Fruit fly (Drosophila melanogaster) whole organism, embryonic: ENCODE results near the gene CG31870.

Source experiments
- ATbp ChIP-seq: fragments of 200-800 bp; sonication (Bioruptor generic); optimal IDR thresholded peaks from 2 replicates; lab custom pipeline; 2017; ENCODE audit warnings: missing biosample characterization, mild to moderate bottlenecking, missing genetic modification characterization, missing genetic modification reagents
- Asciz ChIP-seq: fragments of 200-800 bp; sonication (Bioruptor generic); optimal IDR thresholded peaks from 2 replicates; lab custom pipeline; 2017; ENCODE audit warnings: missing biosample characterization, mild to moderate bottlenecking, missing genetic modification characterization, missing genetic modification reagents
- B-H1 ChIP-seq: fragments of 200-800 bp; sonication (Bioruptor generic); IDR thresholded peaks from 3 replicates; pipeline ENCODE4 v1.3.6; 2022; ENCODE audit warnings: missing biosample characterization, missing genetic modification characterization
- CG10209 ChIP-seq: fragments of 200-800 bp; sonication (Bioruptor generic); optimal IDR thresholded peaks from 3 replicates; lab custom pipeline; 2017; ENCODE audit warnings: missing biosample characterization, mild to moderate bottlenecking, missing genetic modification characterization, missing genetic modification reagents
- CG11504 ChIP-seq: fragments of 200-800 bp; sonication (Bioruptor generic); optimal IDR thresholded peaks from 3 replicates; lab custom pipeline; 2019; ENCODE audit warnings: missing biosample characterization, mild to moderate bottlenecking, missing genetic modification characterization, moderate library complexity
- CG12155 ChIP-seq: fragments of 200-800 bp; sonication (Bioruptor generic); optimal IDR thresholded peaks from 3 replicates; lab custom pipeline; 2016; ENCODE audit warnings: missing biosample characterization, missing genetic modification characterization
- CG12391 ChIP-seq: fragments of 200-800 bp; sonication (Bioruptor generic); optimal IDR thresholded peaks from 3 replicates; lab custom pipeline; 2018; ENCODE audit warnings: missing biosample characterization, mild to moderate bottlenecking, missing genetic modification characterization, moderate library complexity
- CG1529 ChIP-seq: fragments of 200-800 bp; sonication (Bioruptor generic); optimal IDR thresholded peaks from 3 replicates; lab custom pipeline; 2018; ENCODE audit warnings: missing biosample characterization, missing genetic modification characterization
- CG2116 ChIP-seq: fragments of 200-800 bp; sonication (Bioruptor generic); optimal IDR thresholded peaks from 3 replicates; lab custom pipeline; 2018; ENCODE audit warnings: missing biosample characterization, mild to moderate bottlenecking, missing genetic modification characterization
- CG4424 ChIP-seq: fragments of 200-800 bp; sonication (Bioruptor generic); optimal IDR thresholded peaks from 3 replicates; lab custom pipeline; 2016; ENCODE audit warnings: missing biosample characterization, missing genetic modification characterization
- CG4707 ChIP-seq: fragments of 200-800 bp; sonication (Bioruptor generic); optimal IDR thresholded peaks from 2 replicates; lab custom pipeline; 2018; ENCODE audit warnings: missing biosample characterization, mild to moderate bottlenecking, missing genetic modification characterization, moderate library complexity
- CG6654 ChIP-seq: fragments of 200-800 bp; sonication (Bioruptor generic); optimal IDR thresholded peaks from 2 replicates; lab custom pipeline; 2017; ENCODE audit warnings: missing biosample characterization, mild to moderate bottlenecking, missing genetic modification characterization
- CG6683 ChIP-seq: fragments of 200-800 bp; sonication (Bioruptor generic); optimal IDR thresholded peaks from 2 replicates; lab custom pipeline; 2017; ENCODE audit warnings: missing biosample characterization, mild to moderate bottlenecking, missing genetic modification characterization, missing genetic modification reagents
- CG6791 ChIP-seq: fragments of 200-800 bp; sonication (Bioruptor generic); IDR thresholded peaks from 3 replicates; pipeline ENCODE4 v1.3.6; 2022; ENCODE audit warnings: missing biosample characterization, missing genetic modification characterization; ENCODE audit not compliant: partially characterized antibody
- CG7372 ChIP-seq: fragments of 200-800 bp; sonication (Bioruptor generic); IDR thresholded peaks from 2 replicates; pipeline ENCODE4 v1.3.6; 2022; ENCODE audit warnings: missing biosample characterization, missing genetic modification characterization
- CG8089 ChIP-seq: fragments of 200-800 bp; sonication (Bioruptor generic); optimal IDR thresholded peaks from 3 replicates; lab custom pipeline; 2016; ENCODE audit warnings: missing biosample characterization, missing genetic modification characterization
- CG9876 ChIP-seq: fragments of 200-800 bp; sonication (Bioruptor generic); optimal IDR thresholded peaks from 2 replicates; lab custom pipeline; 2016; ENCODE audit warnings: missing biosample characterization, missing genetic modification characterization
- Chrac-16 ChIP-seq: fragments of 200-800 bp; sonication (Bioruptor generic); optimal IDR thresholded peaks from 3 replicates; lab custom pipeline; 2016; ENCODE audit warnings: missing biosample characterization, missing genetic modification characterization
- Doc2 ChIP-seq: fragments of 200-800 bp; sonication (Bioruptor generic); IDR thresholded peaks from 2 replicates; pipeline ENCODE4 v1.3.6; 2022; ENCODE audit warnings: missing biosample characterization, missing genetic modification characterization
- Fer3 ChIP-seq: fragments of 200-800 bp; sonication (Bioruptor generic); optimal IDR thresholded peaks from 2 replicates; lab custom pipeline; 2018; ENCODE audit warnings: missing biosample characterization, mild to moderate bottlenecking, missing genetic modification characterization, moderate library complexity
- Hey ChIP-seq: fragments of 200-800 bp; sonication (Bioruptor generic); optimal IDR thresholded peaks from 3 replicates; lab custom pipeline; 2018; ENCODE audit warnings: missing biosample characterization, mild to moderate bottlenecking, missing genetic modification characterization
- Hr78 ChIP-seq, 2 experiments: fragments of 200-800 bp in 1 of 2; fragments of >200 bp in 1 of 2; sonication (Bioruptor generic) in 1 of 2; optimal IDR thresholded peaks; 2 replicates each; lab custom pipeline; 2017 to 2019; ENCODE audit warnings: missing biosample characterization in 2 of 2, missing genetic modification characterization in 2 of 2, mild to moderate bottlenecking in 1 of 2, moderate library complexity in 1 of 2
- Lhr ChIP-seq: fragments of 200-800 bp; sonication (Bioruptor generic); optimal IDR thresholded peaks from 3 replicates; lab custom pipeline; 2017; ENCODE audit warnings: mild to moderate bottlenecking, missing biosample characterization, missing genetic modification reagents, missing genetic modification characterization
- MBD-R2 ChIP-seq: fragments of 200-800 bp; sonication (Bioruptor generic); IDR thresholded peaks from 2 replicates; pipeline ENCODE4 v1.3.6; 2022; ENCODE audit warnings: missing biosample characterization, missing genetic modification characterization
- Mad ChIP-seq: fragments of 200-800 bp; sonication (Bioruptor generic); optimal IDR thresholded peaks from 2 replicates; lab custom pipeline; 2016; ENCODE audit warnings: missing biosample characterization, missing genetic modification characterization
- Med ChIP-seq: fragments of 200-800 bp; sonication (Bioruptor generic); peaks from one replicate; lab custom pipeline; 2016; ENCODE audit warnings: missing biosample characterization, missing genetic modification characterization, mild to moderate bottlenecking, inconsistent platforms, moderate library complexity
- NC2α ChIP-seq: fragments of 200-800 bp; sonication (Bioruptor generic); optimal IDR thresholded peaks from 2 replicates; lab custom pipeline; 2016; ENCODE audit warnings: missing biosample characterization, missing genetic modification characterization
- NFAT ChIP-seq: fragments of 200-800 bp; sonication (Bioruptor generic); IDR thresholded peaks from 2 replicates; pipeline ENCODE4 v1.3.6; 2022; ENCODE audit warnings: missing biosample characterization, missing genetic modification characterization
- Rx ChIP-seq: fragments of 200-800 bp; sonication (Bioruptor generic); IDR thresholded peaks from 2 replicates; pipeline ENCODE4 v1.3.6; 2022; ENCODE audit warnings: missing biosample characterization, missing genetic modification characterization
- YL-1 ChIP-seq: fragments of 200-800 bp; sonication (Bioruptor generic); optimal IDR thresholded peaks from 3 replicates; lab custom pipeline; 2017; ENCODE audit warnings: missing biosample characterization, mild to moderate bottlenecking, missing genetic modification characterization
- az2 ChIP-seq: fragments of 200-800 bp; sonication (Bioruptor generic); optimal IDR thresholded peaks from 3 replicates; lab custom pipeline; 2016; ENCODE audit warnings: missing biosample characterization, missing genetic modification characterization
- bcd ChIP-seq: fragments of 200-800 bp; sonication (Bioruptor generic); optimal IDR thresholded peaks from 2 replicates; lab custom pipeline; 2017; ENCODE audit warnings: missing biosample characterization, mild to moderate bottlenecking, missing genetic modification characterization
- ci ChIP-seq: fragments of 200-800 bp; sonication (Bioruptor generic); IDR thresholded peaks from 3 replicates; pipeline ENCODE4 v1.3.6; 2022; ENCODE audit warnings: missing biosample characterization, missing genetic modification characterization
- dpn ChIP-seq, 2 experiments: fragments of 200-800 bp; sonication (Bioruptor generic); optimal IDR thresholded peaks; 3 replicates each; lab custom pipeline; 2016; ENCODE audit warnings: missing biosample characterization in 2 of 2, missing genetic modification characterization in 2 of 2
- dysf ChIP-seq: fragments of 200-800 bp; sonication (Bioruptor generic); IDR thresholded peaks from 3 replicates; pipeline ENCODE4 v1.3.6; 2022; ENCODE audit warnings: missing biosample characterization, missing genetic modification characterization
- ems ChIP-seq: fragments of 200-800 bp; sonication (Bioruptor generic); optimal IDR thresholded peaks from 3 replicates; lab custom pipeline; 2016; ENCODE audit warnings: missing biosample characterization, missing genetic modification characterization
- fru ChIP-seq: fragments of >200 bp; optimal IDR thresholded peaks from 2 replicates; lab custom pipeline; 2017
- gem ChIP-seq: fragments of 200-800 bp; sonication (Bioruptor generic); optimal IDR thresholded peaks from 2 replicates; lab custom pipeline; 2019; ENCODE audit warnings: missing biosample characterization, mild to moderate bottlenecking, missing genetic modification characterization, moderate library complexity
- gt ChIP-seq: fragments of 200-800 bp; sonication (Bioruptor generic); IDR thresholded peaks from 2 replicates; pipeline ENCODE4 v1.3.6; 2022; ENCODE audit warnings: missing biosample characterization, missing genetic modification characterization
- hth ChIP-seq: fragments of >200 bp; optimal IDR thresholded peaks from 2 replicates; lab custom pipeline; 2017; ENCODE audit warnings: inconsistent platforms
- kah ChIP-seq: fragments of 200-800 bp; sonication (Bioruptor generic); optimal IDR thresholded peaks from 2 replicates; lab custom pipeline; 2018; ENCODE audit warnings: missing biosample characterization, mild to moderate bottlenecking, missing genetic modification characterization
- nau ChIP-seq: fragments of 200-800 bp; sonication (Bioruptor generic); optimal IDR thresholded peaks from 3 replicates; lab custom pipeline; 2017; ENCODE audit warnings: missing biosample characterization, mild to moderate bottlenecking, missing genetic modification characterization, missing genetic modification reagents
- prd ChIP-seq, 3 experiments: fragments of >200 bp in 2 of 3; fragments of 200-800 bp in 1 of 3; sonication (Bioruptor generic) in 1 of 3; optimal IDR thresholded peaks in 2 of 3; IDR thresholded peaks in 1 of 3; 2 replicates in 2 of 3; 3 replicates in 1 of 3; pipeline versions ENCODE4 v1.3.6 to Lab custom; 2017 to 2022; ENCODE audit warnings: missing biosample characterization in 1 of 3, missing genetic modification characterization in 1 of 3
- repo ChIP-seq: fragments of 200-800 bp; sonication (Bioruptor generic); optimal IDR thresholded peaks from 2 replicates; lab custom pipeline; 2016; ENCODE audit warnings: missing biosample characterization, missing genetic modification characterization
- rib ChIP-seq: fragments of 200-800 bp; sonication (Bioruptor generic); IDR thresholded peaks from 2 replicates; pipeline ENCODE4 v1.3.6; 2022; ENCODE audit warnings: missing biosample characterization, missing genetic modification characterization
- ro ChIP-seq: fragments of 200-800 bp; sonication (Bioruptor generic); IDR thresholded peaks from 2 replicates; pipeline ENCODE4 v1.3.6; 2022; ENCODE audit warnings: missing biosample characterization, missing genetic modification characterization
- row ChIP-seq: fragments of 200-800 bp; sonication (Bioruptor generic); IDR thresholded peaks from 3 replicates; pipeline ENCODE4 v1.3.6; 2022; ENCODE audit warnings: missing biosample characterization, missing genetic modification characterization
- schlank ChIP-seq: fragments of 200-800 bp; sonication (Bioruptor generic); optimal IDR thresholded peaks from 2 replicates; lab custom pipeline; 2018; ENCODE audit warnings: missing biosample characterization, mild to moderate bottlenecking, missing genetic modification characterization
- shn ChIP-seq: fragments of 200-800 bp; sonication (Bioruptor generic); optimal IDR thresholded peaks from 3 replicates; lab custom pipeline; 2016; ENCODE audit warnings: missing biosample characterization, missing genetic modification characterization
- tio ChIP-seq: fragments of 200-800 bp; sonication (Bioruptor generic); optimal IDR thresholded peaks from 2 replicates; lab custom pipeline; 2017; ENCODE audit warnings: missing biosample characterization, missing genetic modification characterization, inconsistent platforms
- trh ChIP-seq: fragments of 200-800 bp; sonication (Bioruptor generic); optimal IDR thresholded peaks from 2 replicates; lab custom pipeline; 2016; ENCODE audit warnings: missing biosample characterization, missing genetic modification characterization
- zf30C ChIP-seq: fragments of 200-800 bp; sonication (Bioruptor generic); optimal IDR thresholded peaks from 3 replicates; lab custom pipeline; 2018; ENCODE audit warnings: missing biosample characterization, mild to moderate bottlenecking, missing genetic modification characterization

CG31870 gene

dm6 chr2L:10748218-10748617 lies 41.8 kb upstream of the CG31870 start:
- TF ChIP-seq CG11504 (tag; lab: Kevin White, UChicago) (peak; percentile 47), dysf (no peak), dpn (GFP tag; optimal IDR thresholded peaks at IDR 0.05; lab: Kevin White, UChicago) (no peak), gem (tag; lab: Kevin White, UChicago) (no peak), Hr78 (GFP tag; optimal IDR thresholded peaks at IDR 0.05; lab: Kevin White, UChicago) (no peak), CG7372 (GFP tag; lab: Robert Waterston, UW) (no peak), CG4424 (peak; percentile 20), rib (GFP tag; lab: Robert Waterston, UW) (no peak), ro (GFP tag; lab: Robert Waterston, UW) (no peak), B-H1 (GFP tag; lab: Robert Waterston, UW) (no peak), nau (GFP tag; lab: Kevin White, UChicago) (no peak), shn (GFP tag; lab: Kevin White, UChicago) (no peak), prd (optimal IDR thresholded peaks at IDR 0.05; lab: Kevin White, UChicago) (no peak), prd (GFP tag; IDR thresholded peaks at IDR 0.05; lab: Robert Waterston, UW) (peak; percentile 34; the same call in 2 of the 3 replicates), ci (GFP tag; lab: Robert Waterston, UW) (peak; percentile 49; the same call in 2 of the 3 replicates), CG12155 (GFP tag; lab: Kevin White, UChicago) (no peak), zf30C (GFP tag; lab: Kevin White, UChicago) (no peak), repo (GFP tag; lab: Kevin White, UChicago) (no peak), Lhr (no peak), tio (GFP tag; lab: Kevin White, UChicago) (no peak), YL-1 (GFP tag; lab: Kevin White, UChicago) (no peak), CG6654 (no peak), CG9876 (GFP tag; lab: Kevin White, UChicago) (no peak), NC2α (GFP tag; lab: Kevin White, UChicago) (no peak), row (GFP tag; lab: Robert Waterston, UW) (0 out of 3 replicates have a peak, but pooled peaks have one; percentile 14), CG8089 (GFP tag; lab: Kevin White, UChicago) (no peak), MBD-R2 (GFP tag; lab: Robert Waterston, UW) (no peak), trh (no peak), CG10209 (GFP tag; lab: Kevin White, UChicago) (no peak), CG1529 (GFP tag; lab: Kevin White, UChicago) (no peak), CG2116 (peak; percentile 3), Fer3 (tag; lab: Kevin White, UChicago) (no peak), Med (GFP tag; lab: Kevin White, UChicago) (peak; percentile 41), ems (no peak), CG6683 (GFP tag; lab: Kevin White, UChicago) (no peak), CG4707 (no peak), CG12391 (tag; lab: Kevin White, UChicago) (peak; percentile 7), ATbp (peak; percentile 29), az2 (GFP tag; lab: Kevin White, UChicago) (peak; percentile 5), bcd (no peak), Doc2 (GFP tag; lab: Robert Waterston, UW) (no peak), gt (GFP tag; lab: Robert Waterston, UW) (no peak), kah (no peak), fru (no peak), hth (lab: Kevin White, UChicago) (no peak), NFAT (no peak), Hey (tag; lab: Kevin White, UChicago) (no peak), Mad (GFP tag; lab: Kevin White, UChicago) (no peak), Rx (GFP tag; lab: Robert Waterston, UW) (no peak), CG6791 (no peak), schlank (tag; lab: Kevin White, UChicago) (no peak), Chrac-16 (GFP tag; lab: Kevin White, UChicago) (no peak), Asciz (peak; percentile 4)
